Fruit fly (Drosophila melanogaster): ENCODE data around the gene CG8100.

DNA sequence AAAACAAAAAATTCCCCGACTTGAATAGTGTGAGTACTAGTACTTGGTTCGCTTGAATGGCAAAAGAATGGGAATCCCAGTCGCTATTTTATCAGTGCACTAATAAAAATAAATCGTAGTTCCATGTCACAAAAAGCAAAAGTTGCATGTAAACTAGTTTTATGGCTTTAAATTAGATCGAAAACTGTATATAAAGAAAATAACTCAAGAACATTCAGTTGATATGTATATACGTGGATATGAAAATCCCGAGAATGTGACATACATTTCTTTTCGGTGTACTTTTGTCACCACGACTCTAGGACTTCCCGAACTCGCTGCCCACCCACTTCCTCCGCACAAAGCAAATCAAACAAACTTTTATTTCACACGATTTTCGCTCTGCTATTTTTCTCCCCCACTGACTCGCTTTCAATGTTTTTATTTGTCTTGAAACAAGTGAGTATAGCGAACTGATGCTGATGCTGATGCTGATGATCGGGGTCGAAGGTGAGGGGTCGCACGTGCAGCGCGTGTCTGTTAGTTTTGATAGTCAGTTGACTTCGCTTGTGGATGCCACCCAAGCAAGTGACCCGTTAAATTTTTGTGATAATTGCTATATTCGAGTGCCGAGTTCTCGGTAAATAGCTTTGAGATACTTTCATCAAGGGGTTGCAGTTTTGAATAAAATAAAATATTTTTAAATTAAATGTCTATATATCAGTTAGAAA lies 18.2 kb downstream of the CG8100 start:
- TF ChIP-seq pad (GFP tag; optimal IDR thresholded peaks at IDR 0.05): no peak
- no peak for TF ChIP-seq toe (GFP tag; optimal IDR thresholded peaks at IDR 0.05)
- no peak for TF ChIP-seq Crg-1 (GFP tag; optimal IDR thresholded peaks at IDR 0.05)
- TF ChIP-seq kay (GFP tag; ENCODE audit: borderline replicate concordance): no peak
- no peak for TF ChIP-seq CG7045 (GFP tag; optimal IDR thresholded peaks at IDR 0.05)
- no peak for TF ChIP-seq CG5204 (GFP tag; optimal IDR thresholded peaks at IDR 0.05)
- no peak for TF ChIP-seq CG7101 (tag; optimal IDR thresholded peaks at IDR 0.05)

Measured in whole organism, adult.